Worm (Caenorhabditis elegans): ENCODE results near the gene F25G6.1.

- TF ChIP-seq nhr-12 (tag; optimal IDR thresholded peaks at IDR 0.05) (no peak), ceh-82 (tag; optimal IDR thresholded peaks at IDR 0.05) (no peak), lin-13 (GFP tag; optimal IDR thresholded peaks at IDR 0.05) (no peak), nhr-237 (tag; optimal IDR thresholded peaks at IDR 0.05) (no peak), peb-1 (tag; optimal IDR thresholded peaks at IDR 0.05) (no peak)
Measured at ce11 chrV:8603272-8603671, 28.4 kb downstream of the F25G6.1 start, which contains the start of gene F41E6.5.
